Worm (Caenorhabditis elegans) whole organism, young adult: ENCODE data around the gene R10E9.2.

ENCODE experiments used
- B0261.1 ChIP-seq: sonication (generic microtip); optimal IDR thresholded peaks from 2 replicates; lab custom pipeline; 2016; ENCODE audit warnings: mild to moderate bottlenecking, missing genetic modification characterization, moderate library complexity, missing compliant biosample characterization
- F22D6.2 ChIP-seq: sonication (generic microtip); optimal IDR thresholded peaks from 2 replicates; lab custom pipeline; 2016; ENCODE audit warnings: mild to moderate bottlenecking, missing genetic modification characterization, missing compliant biosample characterization
- F39B2.1 ChIP-seq: fragments of 200-800 bp; sonication (Bioruptor generic); IDR thresholded peaks from 2 replicates; pipeline ENCODE4 v1.3.6; 2022; ENCODE audit warnings: missing genetic modification reagents, missing genetic modification characterization, missing compliant biosample characterization
- F52B5.7 ChIP-seq: sonication (generic microtip); optimal IDR thresholded peaks from 2 replicates; lab custom pipeline; 2016; ENCODE audit warnings: mild to moderate bottlenecking, missing genetic modification characterization, missing compliant biosample characterization
- F55B11.4 ChIP-seq: sonication (generic microtip); optimal IDR thresholded peaks from 2 replicates; lab custom pipeline; 2016; ENCODE audit warnings: missing compliant biosample characterization, missing genetic modification characterization, borderline replicate concordance; ENCODE audit not compliant: insufficient read depth
- K12H6.12 ChIP-seq: fragments of 200-800 bp; sonication (Bioruptor generic); optimal IDR thresholded peaks from 2 replicates; lab custom pipeline; 2018; ENCODE audit warnings: mild to moderate bottlenecking, missing genetic modification characterization, missing compliant biosample characterization
- ZK185.1 ChIP-seq: sonication (generic microtip); optimal IDR thresholded peaks from 2 replicates; lab custom pipeline; 2016; ENCODE audit warnings: mild to moderate bottlenecking, missing genetic modification characterization, missing compliant biosample characterization; ENCODE audit not compliant: poor library complexity, severe bottlenecking
- ama-1 ChIP-seq, 3 experiments: fragments of 150-350 bp in 1 of 3; sonication (generic microtip) in 2 of 3; optimal IDR thresholded peaks; 2 replicates each; lab custom pipeline; 2014 to 2018; ENCODE audit warnings: missing biosample characterization in 2 of 3, missing genetic modification characterization in 2 of 3, missing genetic modification reagents in 2 of 3
- aptf-3 ChIP-seq: fragments of 200-800 bp; sonication (Bioruptor generic); IDR thresholded peaks from 2 replicates; pipeline ENCODE4 v1.3.6; 2022; ENCODE audit warnings: missing genetic modification characterization, missing compliant biosample characterization
- attf-6 ChIP-seq: fragments of 200-800 bp; sonication (Bioruptor generic); IDR thresholded peaks from 2 replicates; pipeline ENCODE4 v1.3.6; 2022; ENCODE audit warnings: missing genetic modification reagents, missing genetic modification characterization, missing compliant biosample characterization
- bed-2 ChIP-seq: fragments of 200-800 bp; sonication (Bioruptor generic); IDR thresholded peaks from 2 replicates; pipeline ENCODE4 v1.3.6; 2022; ENCODE audit warnings: missing genetic modification reagents, missing genetic modification characterization, missing compliant biosample characterization
- ccch-3 ChIP-seq: fragments of 200-800 bp; sonication (Bioruptor generic); optimal IDR thresholded peaks from 2 replicates; lab custom pipeline; 2018; ENCODE audit warnings: mild to moderate bottlenecking, missing genetic modification characterization, missing compliant biosample characterization
- cebp-1 ChIP-seq, 2 experiments: fragments of 200-800 bp in 1 of 2; sonication (Bioruptor generic) in 1 of 2; sonication (generic microtip) in 1 of 2; IDR thresholded peaks in 1 of 2; optimal IDR thresholded peaks in 1 of 2; 2 replicates each; pipeline versions ENCODE4 v1.3.6 to Lab custom; 2017 to 2022; ENCODE audit warnings: missing compliant biosample characterization in 2 of 2, missing genetic modification characterization in 2 of 2, mild to moderate bottlenecking in 1 of 2, missing genetic modification reagents in 1 of 2, moderate library complexity in 1 of 2
- ceh-100 ChIP-seq: fragments of 200-800 bp; sonication (Bioruptor generic); IDR thresholded peaks from 2 replicates; pipeline ENCODE4 v1.3.6; 2022; ENCODE audit warnings: missing genetic modification reagents, missing genetic modification characterization, missing compliant biosample characterization
- chd-7 ChIP-seq: sonication (generic microtip); optimal IDR thresholded peaks from 2 replicates; lab custom pipeline; 2016; ENCODE audit warnings: mild to moderate bottlenecking, missing genetic modification characterization, moderate library complexity, missing compliant biosample characterization
- dox-1 ChIP-seq: fragments of 200-800 bp; sonication (Bioruptor generic); IDR thresholded peaks from 2 replicates; pipeline ENCODE4 v1.3.6; 2022; ENCODE audit warnings: missing genetic modification reagents, missing genetic modification characterization, missing compliant biosample characterization
- dpl-1 ChIP-seq: fragments of 150-350 bp; optimal IDR thresholded peaks from 2 replicates; lab custom pipeline; 2014; ENCODE audit warnings: missing biosample characterization, missing genetic modification reagents, missing genetic modification characterization
- egl-44 ChIP-seq: fragments of 200-800 bp; sonication (Bioruptor generic); IDR thresholded peaks from 2 replicates; pipeline ENCODE4 v1.3.6; 2022; ENCODE audit warnings: missing genetic modification reagents, missing genetic modification characterization, missing compliant biosample characterization
- ets-4 ChIP-seq: fragments of 200-800 bp; sonication (Bioruptor generic); optimal IDR thresholded peaks from 2 replicates; lab custom pipeline; 2018; ENCODE audit warnings: mild to moderate bottlenecking, missing genetic modification characterization, missing compliant biosample characterization
- fkh-3 ChIP-seq: sonication (generic microtip); optimal IDR thresholded peaks from 2 replicates; lab custom pipeline; 2016; ENCODE audit warnings: mild to moderate bottlenecking, missing genetic modification characterization, missing compliant biosample characterization
- hmg-1.2 ChIP-seq: fragments of 200-800 bp; sonication (Bioruptor generic); IDR thresholded peaks from 2 replicates; pipeline ENCODE4 v1.3.6; 2022; ENCODE audit warnings: missing genetic modification reagents, missing genetic modification characterization, missing compliant biosample characterization
- lir-1 ChIP-seq: fragments of 200-800 bp; sonication (Bioruptor generic); conservative IDR thresholded peaks from 2 replicates; pipeline ENCODE4 v1.3.6; 2022; ENCODE audit warnings: missing genetic modification reagents, missing genetic modification characterization, missing compliant biosample characterization
- lsy-27 ChIP-seq: sonication (generic microtip); optimal IDR thresholded peaks from 2 replicates; lab custom pipeline; 2017; ENCODE audit warnings: missing genetic modification characterization, mild to moderate bottlenecking, missing compliant biosample characterization, antibody characterized with exemption, missing genotype, borderline replicate concordance; ENCODE audit not compliant: insufficient read depth
- madf-6 ChIP-seq: fragments of 200-800 bp; sonication (Bioruptor generic); IDR thresholded peaks from 2 replicates; pipeline ENCODE4 v1.3.6; 2022; ENCODE audit warnings: missing genetic modification reagents, missing genetic modification characterization, missing compliant biosample characterization
- nfya-1 ChIP-seq: sonication (generic microtip); optimal IDR thresholded peaks from 2 replicates; lab custom pipeline; 2017; ENCODE audit warnings: antibody characterized with exemption, missing compliant biosample characterization, missing genetic modification characterization, borderline replicate concordance; ENCODE audit not compliant: insufficient read depth
- nfyb-1 ChIP-seq: fragments of 200-800 bp; sonication (Bioruptor generic); IDR thresholded peaks from 2 replicates; pipeline ENCODE4 v1.3.6; 2022; ENCODE audit warnings: missing genetic modification reagents, missing genetic modification characterization, missing compliant biosample characterization
- nhr-120 ChIP-seq: fragments of 200-800 bp; sonication (Bioruptor generic); IDR thresholded peaks from 2 replicates; pipeline ENCODE4 v1.3.6; 2022; ENCODE audit warnings: missing genetic modification characterization, missing compliant biosample characterization
- nhr-27 ChIP-seq: fragments of 200-800 bp; sonication (Bioruptor generic); optimal IDR thresholded peaks from 2 replicates; lab custom pipeline; 2018; ENCODE audit warnings: mild to moderate bottlenecking, missing genetic modification characterization, moderate library complexity, missing compliant biosample characterization
- repo-1 ChIP-seq: sonication (generic microtip); optimal IDR thresholded peaks from 2 replicates; lab custom pipeline; 2017; ENCODE audit warnings: mild to moderate bottlenecking, missing genetic modification characterization, missing compliant biosample characterization
- sdz-38 ChIP-seq: sonication (generic microtip); optimal IDR thresholded peaks from 2 replicates; lab custom pipeline; 2016; ENCODE audit warnings: missing genotype, missing genetic modification characterization, missing compliant biosample characterization
- snpc-1.1 ChIP-seq: sonication (generic microtip); optimal IDR thresholded peaks from 2 replicates; lab custom pipeline; 2017; ENCODE audit warnings: missing genetic modification characterization, mild to moderate bottlenecking, missing compliant biosample characterization, antibody characterized with exemption, moderate library complexity, missing genotype, missing genetic modification reagents; ENCODE audit not compliant: insufficient read depth
- snpc-4 ChIP-seq, 5 experiments: fragments of 150-350 bp in 1 of 5; sonication (generic microtip) in 4 of 5; optimal IDR thresholded peaks; 2 replicates each; lab custom pipeline; 2014 to 2018; ENCODE audit warnings: missing genetic modification characterization in 5 of 5, missing biosample characterization in 3 of 5, antibody characterized with exemption in 2 of 5, mild to moderate bottlenecking in 2 of 5, missing compliant biosample characterization in 2 of 5, missing genotype in 2 of 5, moderate library complexity in 2 of 5, missing genetic modification reagents in 1 of 5
- unc-130 ChIP-seq: sonication (generic microtip); optimal IDR thresholded peaks from 2 replicates; lab custom pipeline; 2016; ENCODE audit warnings: missing genetic modification reagents, missing genetic modification characterization, missing compliant biosample characterization
- unc-62 ChIP-seq: fragments of 150-350 bp; optimal IDR thresholded peaks from 2 replicates; lab custom pipeline; 2014; ENCODE audit warnings: missing biosample characterization, missing genetic modification reagents, missing genetic modification characterization
- ztf-22 ChIP-seq: fragments of 200-800 bp; sonication (Bioruptor generic); optimal IDR thresholded peaks from 2 replicates; lab custom pipeline; 2018; ENCODE audit warnings: mild to moderate bottlenecking, missing genetic modification characterization, moderate library complexity, missing compliant biosample characterization
- ztf-26 ChIP-seq: sonication (generic microtip); optimal IDR thresholded peaks from 2 replicates; lab custom pipeline; 2017; ENCODE audit warnings: missing genetic modification characterization, missing compliant biosample characterization
- ztf-3 ChIP-seq: fragments of 200-800 bp; sonication (Bioruptor generic); optimal IDR thresholded peaks from 2 replicates; lab custom pipeline; 2018; ENCODE audit warnings: mild to moderate bottlenecking, missing genetic modification characterization, missing compliant biosample characterization

R10E9.2 gene

DNA sequence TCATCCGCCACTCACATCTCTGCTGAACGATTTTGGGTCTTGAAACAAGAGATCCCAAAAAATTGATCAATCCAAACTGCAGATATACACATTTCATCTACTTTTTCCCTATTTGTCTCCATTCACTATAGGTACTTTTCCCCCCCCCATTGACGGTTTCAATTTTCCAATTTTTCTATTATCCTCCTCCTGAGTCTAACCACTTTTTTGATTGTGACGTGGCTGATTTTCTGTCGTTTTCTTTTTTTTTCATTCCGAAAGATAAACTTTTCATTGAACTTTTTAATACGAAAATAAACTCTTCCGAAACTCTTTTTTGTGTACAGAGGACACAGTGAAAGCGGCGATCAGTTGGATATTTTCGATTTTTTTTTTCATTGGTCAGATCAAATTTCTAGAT lies 6.3 kb downstream of the R10E9.2 start:
- TF ChIP-seq lir-1 (no peak), lsy-27 (tag; lab: Kevin White, UChicago) (no peak), fkh-3 (tag; lab: Kevin White, UChicago) (no peak), F52B5.7 (tag; lab: Kevin White, UChicago) (no peak), egl-44 (GFP tag; lab: Robert Waterston, UW) (no peak), K12H6.12 (tag; lab: Kevin White, UChicago) (no peak), sdz-38 (tag; lab: Kevin White, UChicago) (no peak), F55B11.4 (tag; lab: Kevin White, UChicago) (no peak), hmg-1.2 (GFP tag; lab: Robert Waterston, UW) (no peak), unc-62 (no peak), madf-6 (no peak), ztf-3 (GFP tag; lab: Kevin White, UChicago) (no peak), ztf-22 (GFP tag; lab: Kevin White, UChicago) (no peak), nhr-27 (tag; lab: Kevin White, UChicago) (no peak), dox-1 (GFP tag; lab: Robert Waterston, UW) (no peak), unc-130 (GFP tag; lab: Kevin White, UChicago) (no peak), ceh-100 (GFP tag; lab: Robert Waterston, UW) (no peak), dpl-1 (no peak), bed-2 (GFP tag; lab: Robert Waterston, UW) (no peak)

- TF ChIP-seq dox-1 (GFP tag; lab: Robert Waterston, UW) (no peak), F22D6.2 (no peak), ccch-3 (GFP tag; lab: Kevin White, UChicago) (no peak), attf-6 (GFP tag; lab: Robert Waterston, UW) (0 out of 2 replicates have a peak, but pooled peaks have one; percentile 21), snpc-4 (GFP tag; optimal IDR thresholded peaks at IDR 0.05; lab: Kevin White, UChicago) (peak; percentile 51), snpc-4 (tag; optimal IDR thresholded peaks at IDR 0.05; lab: Kevin White, UChicago) (peak; percentile 35 to 78 (median 53)), ztf-26 (tag; lab: Kevin White, UChicago) (no peak), nfyb-1 (GFP tag; lab: Robert Waterston, UW) (0 out of 2 replicates have a peak, but pooled peaks have one; percentile 27), cebp-1 (GFP tag; IDR thresholded peaks at IDR 0.05; lab: Robert Waterston, UW) (no peak), cebp-1 (tag; optimal IDR thresholded peaks at IDR 0.05; lab: Kevin White, UChicago) (no peak), K12H6.12 (tag; lab: Kevin White, UChicago) (no peak), snpc-1.1 (tag; lab: Kevin White, UChicago) (peak; percentile 20), B0261.1 (tag; lab: Kevin White, UChicago) (no peak), ama-1 (optimal IDR thresholded peaks at IDR 0.05; lab: Kevin White, UChicago) (peak; percentile 32), ama-1 (GFP tag; optimal IDR thresholded peaks at IDR 0.05; lab: Kevin White, UChicago) (no peak), repo-1 (no peak), chd-7 (tag; lab: Kevin White, UChicago) (peak; percentile 44), F39B2.1 (no peak), ZK185.1 (no peak), hmg-1.2 (GFP tag; lab: Robert Waterston, UW) (no peak), ets-4 (GFP tag; lab: Kevin White, UChicago) (no peak), nfya-1 (tag; lab: Kevin White, UChicago) (no peak), ztf-3 (GFP tag; lab: Kevin White, UChicago) (no peak), aptf-3 (GFP tag; lab: Robert Waterston, UW) (no peak), nhr-120 (GFP tag; lab: Robert Waterston, UW) (no peak)
Observed at ce11 chrIII:3957119-3957739, 6.9 kb downstream of the R10E9.2 start.
